Fruit fly (Drosophila melanogaster): ENCODE measurements around the gene CG42324.

dm6 chr3L:3532867-3533266, 60.6 kb downstream of the CG42324 start:
- TF ChIP-seq sv (GFP tag; optimal IDR thresholded peaks at IDR 0.05) (no peak), dl (GFP tag; optimal IDR thresholded peaks at IDR 0.05; ENCODE audit: insufficient read depth in 1 of 2, partially characterized antibody in 2 of 2) (no peak), h (GFP tag; optimal IDR thresholded peaks at IDR 0.05) (no peak)
